Fruit fly (Drosophila melanogaster) whole organism, wandering third instar larva: ENCODE measurements around the gene Acer.
A peak's percentile ranks its signal among the peaks of the same experiment; 100 is the strongest.

Source experiments
- Abd-B ChIP-seq: fragments of >200 bp; optimal IDR thresholded peaks from 2 replicates; lab custom pipeline; 2017; ENCODE audit warnings: missing biosample characterization, missing genetic modification characterization
- CG32264 ChIP-seq: fragments of 200-800 bp; sonication (Bioruptor generic); optimal IDR thresholded peaks from 2 replicates; lab custom pipeline; 2016; ENCODE audit warnings: missing biosample characterization, missing genetic modification characterization
- CG9705 ChIP-seq: fragments of 200-800 bp; sonication (Bioruptor generic); optimal IDR thresholded peaks from 2 replicates; lab custom pipeline; 2018; ENCODE audit warnings: missing biosample characterization, mild to moderate bottlenecking, missing genetic modification characterization
- CrebA ChIP-seq: fragments of 200-800 bp; sonication (Bioruptor generic); optimal IDR thresholded peaks from 2 replicates; lab custom pipeline; 2016; ENCODE audit warnings: missing biosample characterization, mild to moderate bottlenecking, missing genetic modification characterization, borderline replicate concordance
- Dfd ChIP-seq: fragments of >200 bp; optimal IDR thresholded peaks from 2 replicates; lab custom pipeline; 2017; ENCODE audit warnings: missing biosample characterization, missing genetic modification characterization
- Dif ChIP-seq: fragments of 200-275, 200-300 bp; sonication (Bioruptor generic); optimal IDR thresholded peaks from 2 replicates; lab custom pipeline; 2018; ENCODE audit warnings: missing biosample characterization, missing genetic modification characterization; ENCODE audit not compliant: partially characterized antibody
- GATAd ChIP-seq: sonication (Bioruptor generic); optimal IDR thresholded peaks from 2 replicates; lab custom pipeline; 2016; ENCODE audit warnings: missing biosample characterization, missing genetic modification characterization
- Hnf4 ChIP-seq: fragments of 200-800 bp; sonication (Bioruptor generic); optimal IDR thresholded peaks from 2 replicates; lab custom pipeline; 2016; ENCODE audit warnings: missing biosample characterization, mild to moderate bottlenecking, missing genetic modification characterization
- Hr78 ChIP-seq: fragments of >200 bp; optimal IDR thresholded peaks from 2 replicates; lab custom pipeline; 2017; ENCODE audit warnings: missing biosample characterization, missing genetic modification characterization
- Hr83 ChIP-seq: fragments of 200-300 bp; sonication (Bioruptor generic); optimal IDR thresholded peaks from 2 replicates; lab custom pipeline; 2016; ENCODE audit warnings: missing biosample characterization, mild to moderate bottlenecking, missing genetic modification characterization, moderate library complexity; ENCODE audit not compliant: poor library complexity, severe bottlenecking
- Jra ChIP-seq: sonication (Bioruptor generic); optimal IDR thresholded peaks from 2 replicates; lab custom pipeline; 2016; ENCODE audit warnings: missing biosample characterization, missing genetic modification characterization
- Mio ChIP-seq: sonication (Bioruptor generic); optimal IDR thresholded peaks from 2 replicates; lab custom pipeline; 2016; ENCODE audit warnings: missing biosample characterization, missing genetic modification characterization
- Myc ChIP-seq: fragments of >200 bp; optimal IDR thresholded peaks from 2 replicates; lab custom pipeline; 2017
- N ChIP-seq: fragments of >200 bp; optimal IDR thresholded peaks from 2 replicates; lab custom pipeline; 2018; ENCODE audit warnings: missing biosample characterization, missing external identifiers, missing genetic modification characterization
- OdsH ChIP-seq: fragments of 200-800 bp; sonication (Bioruptor generic); optimal IDR thresholded peaks from 2 replicates; lab custom pipeline; 2016; ENCODE audit warnings: missing biosample characterization, mild to moderate bottlenecking, missing genetic modification characterization
- Rel ChIP-seq, 2 experiments: fragments of 200-800 bp; sonication (Bioruptor generic) in 1 of 2; optimal IDR thresholded peaks; 2 replicates in 1 of 2; 3 replicates in 1 of 2; lab custom pipeline; 2016 to 2019; ENCODE audit warnings: mild to moderate bottlenecking in 2 of 2, missing biosample characterization in 2 of 2, missing genetic modification characterization in 2 of 2, moderate library complexity in 1 of 2
- Sp1 ChIP-seq: fragments of 200-800 bp; sonication (Bioruptor generic); optimal IDR thresholded peaks from 3 replicates; lab custom pipeline; 2019; ENCODE audit warnings: missing biosample characterization, mild to moderate bottlenecking, missing genetic modification characterization, moderate library complexity
- Vsx2 ChIP-seq: fragments of 200-300, 225-300 bp; sonication (Bioruptor generic); optimal IDR thresholded peaks from 2 replicates; lab custom pipeline; 2018; ENCODE audit warnings: missing biosample characterization, missing genetic modification characterization; ENCODE audit not compliant: partially characterized antibody
- brk ChIP-seq: fragments of 200-800 bp; sonication (Bioruptor generic); optimal IDR thresholded peaks from 2 replicates; lab custom pipeline; 2016; ENCODE audit warnings: missing biosample characterization, mild to moderate bottlenecking, missing genetic modification characterization
- dl ChIP-seq, 2 experiments: fragments of 175-275, 200-275 bp in 1 of 2; fragments of 200-275 bp in 1 of 2; sonication (Bioruptor generic); optimal IDR thresholded peaks; lab custom pipeline; 2018; ENCODE audit warnings: mild to moderate bottlenecking in 2 of 2, missing biosample characterization in 2 of 2, missing genetic modification characterization in 2 of 2, moderate library complexity in 2 of 2; ENCODE audit not compliant: partially characterized antibody in 2 of 2, insufficient read depth in 1 of 2
- dmrt93B ChIP-seq: fragments of 200-800 bp; sonication (Bioruptor generic); optimal IDR thresholded peaks from 2 replicates; lab custom pipeline; 2018; ENCODE audit warnings: missing biosample characterization, mild to moderate bottlenecking, missing genetic modification characterization
- dsf ChIP-seq: sonication (Bioruptor generic); optimal IDR thresholded peaks from 2 replicates; lab custom pipeline; 2016; ENCODE audit warnings: missing biosample characterization, missing genetic modification characterization, borderline replicate concordance
- ey ChIP-seq: fragments of 200-800 bp; sonication (Bioruptor generic); optimal IDR thresholded peaks from 2 replicates; lab custom pipeline; 2016; ENCODE audit warnings: missing biosample characterization, missing genetic modification characterization
- foxo ChIP-seq, 2 experiments: fragments of 200-800 bp; sonication (Bioruptor generic); optimal IDR thresholded peaks; 2 replicates in 1 of 2; 3 replicates in 1 of 2; lab custom pipeline; 2016 to 2017; ENCODE audit warnings: missing biosample characterization in 2 of 2, missing genetic modification characterization in 2 of 2
- fru ChIP-seq: fragments of 200-800 bp; sonication (Bioruptor generic); optimal IDR thresholded peaks from 3 replicates; lab custom pipeline; 2016; ENCODE audit warnings: missing biosample characterization, mild to moderate bottlenecking, missing genetic modification characterization
- h ChIP-seq: fragments of 200-800 bp; sonication (Bioruptor generic); optimal IDR thresholded peaks from 3 replicates; lab custom pipeline; 2016; ENCODE audit warnings: missing biosample characterization, mild to moderate bottlenecking, missing genetic modification characterization
- jim ChIP-seq: fragments of 175-275, 200-325 bp; sonication (Bioruptor generic); optimal IDR thresholded peaks from 2 replicates; lab custom pipeline; 2016; ENCODE audit warnings: missing biosample characterization, mild to moderate bottlenecking, missing genetic modification characterization
- lola ChIP-seq: fragments of >200 bp; optimal IDR thresholded peaks from 2 replicates; lab custom pipeline; 2017; ENCODE audit warnings: missing biosample characterization, missing genetic modification characterization
- pan ChIP-seq: fragments of >200 bp; optimal IDR thresholded peaks from 2 replicates; lab custom pipeline; 2017
- psq ChIP-seq: fragments of 200-800 bp; sonication (Bioruptor generic); optimal IDR thresholded peaks from 3 replicates; lab custom pipeline; 2017; ENCODE audit warnings: missing biosample characterization, mild to moderate bottlenecking, missing genetic modification characterization, moderate library complexity
- rgr ChIP-seq: fragments of 200-800 bp; sonication (Bioruptor generic); optimal IDR thresholded peaks from 3 replicates; lab custom pipeline; 2016; ENCODE audit warnings: missing biosample characterization, mild to moderate bottlenecking, missing genetic modification characterization
- sage ChIP-seq: fragments of 200-800 bp; sonication (Bioruptor generic); optimal IDR thresholded peaks from 2 replicates; lab custom pipeline; 2016; ENCODE audit warnings: missing biosample characterization, mild to moderate bottlenecking, missing genetic modification characterization
- sv ChIP-seq: fragments of 200-800 bp; sonication (Bioruptor generic); optimal IDR thresholded peaks from 3 replicates; lab custom pipeline; 2016; ENCODE audit warnings: missing biosample characterization, missing genetic modification characterization
- usp ChIP-seq: fragments of >200 bp; optimal IDR thresholded peaks from 2 replicates; lab custom pipeline; 2017; ENCODE audit warnings: missing biosample characterization, missing genetic modification characterization
- woc ChIP-seq: sonication (Bioruptor generic); optimal IDR thresholded peaks from 2 replicates; lab custom pipeline; 2016; ENCODE audit warnings: missing biosample characterization, mild to moderate bottlenecking, missing genetic modification characterization

Gene Acer

dm6 chr2L:8530189-8530588, 8.5 kb downstream of the Acer start:
- TF ChIP-seq usp (no peak), GATAd (GFP tag; lab: Kevin White, UChicago) (no peak), psq (no peak), foxo (GFP tag; optimal IDR thresholded peaks at IDR 0.05; lab: Kevin White, UChicago) (no peak), Hr78 (GFP tag; lab: Kevin White, UChicago) (no peak), lola (GFP tag; lab: Kevin White, UChicago) (no peak), woc (no peak), h (no peak), dsf (GFP tag; lab: Kevin White, UChicago) (no peak), fru (no peak), Dif (GFP tag; lab: Kevin White, UChicago) (no peak), OdsH (GFP tag; lab: Kevin White, UChicago) (no peak), CG9705 (GFP tag; lab: Kevin White, UChicago) (no peak), CrebA (GFP tag; lab: Kevin White, UChicago) (no peak), jim (no peak), Sp1 (GFP tag; lab: Kevin White, UChicago) (no peak)

dm6 chr2L:8532790-8533189, 11.1 kb downstream of the Acer start:
- no peak for TF ChIP-seq Jra (GFP tag; lab: Kevin White, UChicago)
- no peak for TF ChIP-seq pan (lab: Kevin White, UChicago)
- no peak for TF ChIP-seq CG32264 (GFP tag; lab: Kevin White, UChicago)
- no peak for TF ChIP-seq Abd-B (GFP tag; lab: Kevin White, UChicago)
- TF ChIP-seq brk: no peak
- no peak for TF ChIP-seq Sp1 (GFP tag; lab: Kevin White, UChicago)
- no peak for TF ChIP-seq Hr83 (GFP tag; lab: Kevin White, UChicago)
- no peak for TF ChIP-seq Mio (GFP tag; lab: Kevin White, UChicago)
- TF ChIP-seq CrebA (GFP tag; lab: Kevin White, UChicago): no peak
- TF ChIP-seq Rel (GFP tag; optimal IDR thresholded peaks at IDR 0.05; lab: Kevin White, UChicago): no peak
- no peak for TF ChIP-seq Rel (tag; optimal IDR thresholded peaks at IDR 0.05; lab: Kevin White, UChicago)
- no peak for TF ChIP-seq Hnf4 (GFP tag; lab: Kevin White, UChicago)
- TF ChIP-seq Hr78 (GFP tag; lab: Kevin White, UChicago): no peak
- TF ChIP-seq sage (GFP tag; lab: Kevin White, UChicago): no peak
- no peak for TF ChIP-seq N (GFP tag; lab: Kevin White, UChicago)
- TF ChIP-seq h: no peak
- no peak for TF ChIP-seq foxo (GFP tag; optimal IDR thresholded peaks at IDR 0.05; lab: Kevin White, UChicago)
- no peak for TF ChIP-seq jim
- TF ChIP-seq Dfd (GFP tag; lab: Kevin White, UChicago): no peak
- TF ChIP-seq sv (GFP tag; lab: Kevin White, UChicago): no peak
- no peak for TF ChIP-seq woc

dm6 chr2L:8533632-8534031, 11.9 kb downstream of the Acer start:
- TF ChIP-seq h (no peak), Jra (GFP tag; lab: Kevin White, UChicago) (no peak), Vsx2 (GFP tag; lab: Kevin White, UChicago) (no peak), dl (GFP tag; optimal IDR thresholded peaks at IDR 0.05; lab: Kevin White, UChicago; ENCODE audit: insufficient read depth in 1 of 2, partially characterized antibody in 2 of 2) (no peak), Hr78 (GFP tag; lab: Kevin White, UChicago) (no peak), CG9705 (GFP tag; lab: Kevin White, UChicago) (no peak), N (GFP tag; lab: Kevin White, UChicago) (no peak), woc (no peak), Mio (GFP tag; lab: Kevin White, UChicago) (no peak), jim (no peak), brk (no peak), Rel (GFP tag; optimal IDR thresholded peaks at IDR 0.05; lab: Kevin White, UChicago) (no peak), Rel (tag; optimal IDR thresholded peaks at IDR 0.05; lab: Kevin White, UChicago) (no peak), Dfd (GFP tag; lab: Kevin White, UChicago) (no peak), foxo (GFP tag; optimal IDR thresholded peaks at IDR 0.05; lab: Kevin White, UChicago) (no peak), rgr (GFP tag; lab: Kevin White, UChicago) (no peak), ey (GFP tag; lab: Kevin White, UChicago) (no peak), pan (lab: Kevin White, UChicago) (no peak)

- TF ChIP-seq Myc (lab: Kevin White, UChicago) (peak; percentile 47), dmrt93B (GFP tag; lab: Kevin White, UChicago) (no peak)
These were observed 12.4 kb downstream of the Acer start for dm6 chr2L:8534118-8534514.
